Worm (Caenorhabditis elegans) whole organism, L2 larva: ENCODE data around the gene C30G7.4.

Source experiments
- aly-2 ChIP-seq: fragments of 150-350 bp; optimal IDR thresholded peaks from 2 replicates; lab custom pipeline; 2014; ENCODE audit warnings: missing biosample characterization, missing genetic modification characterization
- ama-1 ChIP-seq: fragments of 150-350 bp; optimal IDR thresholded peaks from 2 replicates; lab custom pipeline; 2018; ENCODE audit warnings: inconsistent platforms
- ceh-16 ChIP-seq: fragments of 150-350 bp; optimal IDR thresholded peaks from 2 replicates; lab custom pipeline; 2014; ENCODE audit warnings: missing biosample characterization, missing genetic modification characterization
- elt-1 ChIP-seq: fragments of 150-350 bp; optimal IDR thresholded peaks from 2 replicates; lab custom pipeline; 2014; ENCODE audit warnings: missing biosample characterization, missing genetic modification characterization
- elt-3 ChIP-seq: sonication (generic microtip); optimal IDR thresholded peaks from 2 replicates; lab custom pipeline; 2017; ENCODE audit warnings: missing biosample characterization, missing genetic modification characterization
- lin-13 ChIP-seq: fragments of 150-350 bp; optimal IDR thresholded peaks from 2 replicates; lab custom pipeline; 2014; ENCODE audit warnings: missing biosample characterization, missing genetic modification reagents, missing genetic modification characterization
- lsy-2 ChIP-seq, 2 experiments: fragments of 150-350 bp in 1 of 2; sonication (generic microtip) in 1 of 2; optimal IDR thresholded peaks; 2 replicates each; lab custom pipeline; 2014 to 2017; ENCODE audit warnings: missing biosample characterization in 2 of 2, missing genetic modification characterization in 2 of 2
- mab-5 ChIP-seq: fragments of 150-350 bp; optimal IDR thresholded peaks from 2 replicates; lab custom pipeline; 2014; ENCODE audit warnings: missing biosample characterization, missing genetic modification characterization
- nhr-23 ChIP-seq: fragments of 150-350 bp; optimal IDR thresholded peaks from 2 replicates; lab custom pipeline; 2014; ENCODE audit warnings: missing biosample characterization, missing genetic modification reagents, missing genetic modification characterization
- nhr-237 ChIP-seq: fragments of 150-350 bp; optimal IDR thresholded peaks from 2 replicates; lab custom pipeline; 2014; ENCODE audit warnings: missing biosample characterization, missing genetic modification characterization
- zag-1 ChIP-seq: fragments of 150-350 bp; optimal IDR thresholded peaks from 2 replicates; lab custom pipeline; 2014; ENCODE audit warnings: missing biosample characterization, missing genetic modification characterization
- ztf-11 ChIP-seq: sonication (generic microtip); optimal IDR thresholded peaks from 2 replicates; lab custom pipeline; 2017; ENCODE audit warnings: missing biosample characterization, missing genetic modification characterization

ce11 chrV:14930168-14930567 lies 16.8 kb downstream of the C30G7.4 start:
- no peak for TF ChIP-seq ama-1
- no peak for TF ChIP-seq elt-1 (tag; lab: Kevin White, UChicago)
- peak in 1 of 2 experiments; percentile 31 for TF ChIP-seq lsy-2 (tag; optimal IDR thresholded peaks at IDR 0.05; lab: Kevin White, UChicago)
- TF ChIP-seq zag-1 (tag; lab: Kevin White, UChicago) = no peak
- TF ChIP-seq elt-3 = no peak
- TF ChIP-seq nhr-23 = no peak
- no peak for TF ChIP-seq ztf-11
- no peak for TF ChIP-seq lin-13
- no peak for TF ChIP-seq mab-5 (tag; lab: Kevin White, UChicago)
- no peak for TF ChIP-seq nhr-237 (tag; lab: Kevin White, UChicago)
- TF ChIP-seq ceh-16 (tag; lab: Kevin White, UChicago) = no peak
- no peak for TF ChIP-seq aly-2 (tag; lab: Kevin White, UChicago)
